Worm (Caenorhabditis elegans): ENCODE results near the gene fip-4.

Gene fip-4

DNA sequence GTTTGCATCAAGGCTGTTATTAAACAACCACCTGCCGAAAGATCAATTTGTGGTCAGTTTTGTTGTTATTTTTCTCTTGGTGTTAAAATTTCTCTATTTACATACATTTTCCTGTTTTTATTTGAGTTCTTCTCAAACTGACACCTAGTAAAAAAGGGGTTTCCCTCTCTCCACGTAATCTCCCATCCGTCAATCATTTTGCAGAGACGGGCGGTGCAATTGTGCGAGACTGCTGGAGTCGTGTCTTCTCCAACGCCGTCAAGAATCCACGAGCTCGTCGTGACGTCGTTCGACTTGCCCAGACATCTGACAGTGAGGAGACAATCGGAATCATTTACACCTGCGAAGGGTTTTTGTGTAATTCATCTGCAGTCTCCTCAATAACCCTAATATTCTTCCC, 15.3 kb upstream of the fip-4 start:
- TF ChIP-seq ztf-23 (GFP tag; IDR thresholded peaks at IDR 0.05), result no peak
- TF ChIP-seq T22C8.4 (GFP tag; IDR thresholded peaks at IDR 0.05), result no peak
- no peak for TF ChIP-seq med-1 (GFP tag; optimal IDR thresholded peaks at IDR 0.05; ENCODE audit: insufficient read depth)
- no peak for TF ChIP-seq ztf-29 (GFP tag; IDR thresholded peaks at IDR 0.05)
- TF ChIP-seq flt-1 (GFP tag; IDR thresholded peaks at IDR 0.05), result no peak
- no peak for TF ChIP-seq klf-2 (GFP tag; conservative IDR thresholded peaks at IDR 0.05)
- no peak for TF ChIP-seq cog-1 (tag; optimal IDR thresholded peaks at IDR 0.05)
- TF ChIP-seq tab-1 (GFP tag; IDR thresholded peaks at IDR 0.05), result no peak
- TF ChIP-seq ref-1 (GFP tag; conservative IDR thresholded peaks at IDR 0.05), result no peak

DNA sequence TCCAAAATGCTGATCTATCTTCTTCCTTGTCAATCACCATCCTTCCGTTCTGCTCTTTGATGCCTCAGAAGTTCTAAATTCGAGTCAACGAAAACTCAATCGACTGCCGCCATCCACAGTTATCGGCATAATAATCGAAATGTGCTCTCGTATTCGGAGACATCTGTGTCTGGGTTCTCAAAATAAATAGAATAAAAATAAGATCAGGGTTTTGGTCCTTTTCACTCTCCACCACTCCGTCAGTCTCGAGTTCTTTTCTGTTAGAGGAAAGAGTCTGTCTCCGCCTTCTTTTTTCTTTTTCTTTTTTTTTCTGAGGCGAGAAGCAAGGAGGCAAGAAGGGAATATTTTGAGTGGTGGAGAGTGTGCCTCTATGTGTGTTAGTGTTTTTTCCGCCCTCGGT, 12.7 kb upstream of the fip-4 start, which contains the start of gene F41E6.17:
Gene F41E6.17, plus strand, starts transcription at position 348 of the 400 bp plus-strand sequence.
- TF ChIP-seq med-1 (GFP tag; optimal IDR thresholded peaks at IDR 0.05; ENCODE audit: insufficient read depth) (no peak), T22C8.4 (GFP tag; IDR thresholded peaks at IDR 0.05) (no peak), ref-1 (GFP tag; conservative IDR thresholded peaks at IDR 0.05) (no peak), cog-1 (tag; optimal IDR thresholded peaks at IDR 0.05) (no peak), klf-2 (GFP tag; conservative IDR thresholded peaks at IDR 0.05) (no peak), ztf-29 (GFP tag; IDR thresholded peaks at IDR 0.05) (no peak), tab-1 (GFP tag; IDR thresholded peaks at IDR 0.05) (no peak), ztf-23 (GFP tag; IDR thresholded peaks at IDR 0.05) (no peak), flt-1 (GFP tag; IDR thresholded peaks at IDR 0.05) (no peak)

DNA sequence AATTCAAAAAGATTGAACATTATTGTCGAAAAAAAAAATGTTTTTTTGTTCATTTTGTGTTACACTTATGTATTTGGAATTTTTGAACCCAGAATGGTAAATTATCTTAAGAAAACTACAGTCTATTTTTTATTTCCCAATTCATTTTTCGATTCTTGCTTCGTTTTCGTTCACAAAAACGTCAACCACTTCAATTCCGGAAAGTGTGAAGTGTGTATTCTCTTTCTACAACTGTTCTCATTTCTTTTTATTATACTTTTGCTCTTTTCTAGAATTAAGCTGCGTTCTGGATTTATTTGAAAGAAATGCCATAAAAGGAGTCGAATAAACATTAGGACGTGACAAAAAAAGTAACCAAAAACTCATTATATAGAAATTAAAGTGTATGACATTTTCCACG, 11.2 kb upstream of the fip-4 start, which contains the start of gene F41E6.1:
Gene F41E6.1, plus strand, starts transcription at position 301 of the 400 bp plus-strand sequence.
- TF ChIP-seq med-1 (GFP tag; optimal IDR thresholded peaks at IDR 0.05; ENCODE audit: insufficient read depth), result no peak
- no peak for TF ChIP-seq ref-1 (GFP tag; conservative IDR thresholded peaks at IDR 0.05)
- no peak for TF ChIP-seq ztf-23 (GFP tag; IDR thresholded peaks at IDR 0.05)
- TF ChIP-seq tab-1 (GFP tag; IDR thresholded peaks at IDR 0.05), result no peak
- no peak for TF ChIP-seq ztf-29 (GFP tag; IDR thresholded peaks at IDR 0.05)
- TF ChIP-seq flt-1 (GFP tag; IDR thresholded peaks at IDR 0.05), result no peak
- no peak for TF ChIP-seq klf-2 (GFP tag; conservative IDR thresholded peaks at IDR 0.05)
- no peak for TF ChIP-seq T22C8.4 (GFP tag; IDR thresholded peaks at IDR 0.05)
- TF ChIP-seq cog-1 (tag; optimal IDR thresholded peaks at IDR 0.05), result no peak

DNA sequence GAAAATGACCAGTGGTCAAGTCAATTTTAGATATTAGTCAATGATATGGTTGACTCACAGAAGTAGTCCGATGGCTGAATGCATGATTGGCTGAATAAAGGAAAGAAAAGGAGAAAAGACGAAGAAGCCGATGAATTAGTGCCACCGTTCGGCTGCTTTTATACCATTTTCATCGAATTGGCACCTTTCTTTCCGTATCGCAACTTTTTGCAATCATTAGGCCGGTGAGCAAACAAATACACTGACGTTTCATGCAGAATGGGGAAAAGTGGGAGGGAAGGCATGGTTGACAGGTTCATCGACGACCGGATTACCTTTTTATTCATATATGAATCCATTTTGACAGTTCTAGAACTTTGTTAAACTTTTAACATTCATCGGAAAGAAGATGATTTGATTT, 10.1 kb upstream of the fip-4 start, which contains the start of gene idpc-2:
Gene idpc-2, minus strand, starts transcription at position 101 of the 400 bp plus-strand sequence.
- no peak for TF ChIP-seq ztf-29 (GFP tag; IDR thresholded peaks at IDR 0.05)
- TF ChIP-seq T22C8.4 (GFP tag; IDR thresholded peaks at IDR 0.05), result no peak
- TF ChIP-seq flt-1 (GFP tag; IDR thresholded peaks at IDR 0.05), result no peak
- no peak for TF ChIP-seq med-1 (GFP tag; optimal IDR thresholded peaks at IDR 0.05; ENCODE audit: insufficient read depth)
- no peak for TF ChIP-seq cog-1 (tag; optimal IDR thresholded peaks at IDR 0.05)
- TF ChIP-seq ref-1 (GFP tag; conservative IDR thresholded peaks at IDR 0.05), result no peak
- TF ChIP-seq klf-2 (GFP tag; conservative IDR thresholded peaks at IDR 0.05), result no peak
- TF ChIP-seq tab-1 (GFP tag; IDR thresholded peaks at IDR 0.05), result no peak
- TF ChIP-seq ztf-23 (GFP tag; IDR thresholded peaks at IDR 0.05), result no peak

DNA sequence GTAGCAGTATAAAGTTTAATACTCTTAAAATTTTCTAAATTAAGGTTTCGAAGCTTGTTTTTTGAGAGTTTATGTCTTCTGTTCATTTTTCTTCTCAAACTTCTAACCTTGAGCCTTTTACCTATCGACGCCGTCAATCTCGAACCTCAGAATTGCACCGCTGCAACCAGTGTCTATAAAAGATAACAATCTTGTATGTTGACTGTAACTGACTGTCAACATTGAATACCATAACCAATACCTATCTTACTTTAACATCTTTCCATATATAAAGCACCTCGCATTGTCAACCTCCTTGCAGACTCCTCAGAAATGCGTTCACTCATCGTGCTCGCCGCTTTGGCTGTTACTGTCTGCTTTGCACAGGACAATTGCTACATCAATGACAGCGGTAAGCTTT, 7.7 kb upstream of the fip-4 start, which contains the start of gene grd-5:
Gene grd-5, plus strand, starts transcription at position 295 of the 400 bp plus-strand sequence.
- TF ChIP-seq klf-2 (GFP tag; conservative IDR thresholded peaks at IDR 0.05), result no peak
- TF ChIP-seq T22C8.4 (GFP tag; IDR thresholded peaks at IDR 0.05), result no peak
- TF ChIP-seq flt-1 (GFP tag; IDR thresholded peaks at IDR 0.05), result no peak
- TF ChIP-seq tab-1 (GFP tag; IDR thresholded peaks at IDR 0.05), result no peak
- no peak for TF ChIP-seq med-1 (GFP tag; optimal IDR thresholded peaks at IDR 0.05; ENCODE audit: insufficient read depth)
- no peak for TF ChIP-seq ztf-29 (GFP tag; IDR thresholded peaks at IDR 0.05)
- no peak for TF ChIP-seq cog-1 (tag; optimal IDR thresholded peaks at IDR 0.05)
- TF ChIP-seq ref-1 (GFP tag; conservative IDR thresholded peaks at IDR 0.05), result no peak
- TF ChIP-seq ztf-23 (GFP tag; IDR thresholded peaks at IDR 0.05), result no peak

DNA sequence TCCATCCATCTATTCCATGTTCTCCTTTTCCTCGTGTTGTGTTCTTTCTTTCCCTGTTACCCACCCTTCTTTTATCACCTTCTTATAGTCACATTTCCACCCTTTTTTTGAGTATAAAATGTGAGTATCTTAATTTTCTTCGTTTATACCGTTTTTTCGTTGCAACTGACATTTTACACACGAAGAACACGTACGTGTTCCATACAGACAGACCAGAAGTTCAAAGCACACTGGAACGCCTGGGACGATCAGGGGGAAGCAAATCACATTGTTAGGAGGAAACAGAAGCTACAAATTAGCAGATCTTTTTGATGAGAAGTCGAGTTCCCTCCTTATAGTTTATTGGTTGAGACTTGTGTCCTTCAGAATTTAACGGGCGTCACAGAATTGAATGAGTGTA, 4.6 kb upstream of the fip-4 start:
- TF ChIP-seq cog-1 (tag; optimal IDR thresholded peaks at IDR 0.05), result no peak
- no peak for TF ChIP-seq ztf-29 (GFP tag; IDR thresholded peaks at IDR 0.05)
- TF ChIP-seq klf-2 (GFP tag; conservative IDR thresholded peaks at IDR 0.05), result no peak
- no peak for TF ChIP-seq ref-1 (GFP tag; conservative IDR thresholded peaks at IDR 0.05)
- TF ChIP-seq T22C8.4 (GFP tag; IDR thresholded peaks at IDR 0.05), result no peak
- no peak for TF ChIP-seq med-1 (GFP tag; optimal IDR thresholded peaks at IDR 0.05; ENCODE audit: insufficient read depth)
- no peak for TF ChIP-seq flt-1 (GFP tag; IDR thresholded peaks at IDR 0.05)
- no peak for TF ChIP-seq tab-1 (GFP tag; IDR thresholded peaks at IDR 0.05)
- TF ChIP-seq ztf-23 (GFP tag; IDR thresholded peaks at IDR 0.05), result no peak

DNA sequence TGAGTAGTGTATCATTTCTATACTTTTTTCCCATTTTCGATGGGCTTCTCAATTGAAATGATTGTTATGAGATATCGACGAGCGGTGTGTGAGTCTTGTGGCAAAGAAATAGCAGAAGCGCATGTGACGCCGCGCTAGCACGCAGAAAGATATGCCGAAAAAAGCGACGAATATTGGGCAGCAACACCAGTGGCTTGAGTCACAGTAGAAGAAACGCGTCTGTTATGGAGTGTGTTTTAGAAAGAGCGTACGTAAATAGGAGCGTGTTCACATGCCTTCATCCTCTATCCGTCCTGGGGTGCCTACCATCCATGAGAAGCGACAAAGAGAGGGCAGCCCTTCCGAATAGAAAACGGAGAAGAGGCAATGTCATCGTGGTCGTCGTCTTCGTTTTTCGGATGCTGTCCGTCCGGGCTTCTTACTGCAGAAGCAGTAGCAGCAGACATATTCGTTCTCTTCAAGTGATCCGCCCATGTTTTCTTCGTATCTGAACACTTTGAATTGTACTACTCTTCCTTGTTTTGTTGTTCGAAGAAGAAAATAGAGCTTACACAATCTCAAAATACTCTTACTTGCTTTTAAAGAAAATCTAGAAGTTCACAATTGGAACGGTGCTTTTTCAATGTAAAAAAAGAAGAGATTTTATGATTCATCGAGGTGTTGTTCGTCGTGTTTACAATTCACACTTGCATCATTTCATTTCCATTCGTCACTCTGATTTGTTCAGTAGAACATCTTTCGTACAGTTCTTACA, 1.1 kb downstream of the fip-4 start:
- TF ChIP-seq ztf-23 (GFP tag; IDR thresholded peaks at IDR 0.05) (0 out of 2 replicates have a peak, but pooled peaks have one; percentile 42), ref-1 (GFP tag; conservative IDR thresholded peaks at IDR 0.05) (no peak)

DNA sequence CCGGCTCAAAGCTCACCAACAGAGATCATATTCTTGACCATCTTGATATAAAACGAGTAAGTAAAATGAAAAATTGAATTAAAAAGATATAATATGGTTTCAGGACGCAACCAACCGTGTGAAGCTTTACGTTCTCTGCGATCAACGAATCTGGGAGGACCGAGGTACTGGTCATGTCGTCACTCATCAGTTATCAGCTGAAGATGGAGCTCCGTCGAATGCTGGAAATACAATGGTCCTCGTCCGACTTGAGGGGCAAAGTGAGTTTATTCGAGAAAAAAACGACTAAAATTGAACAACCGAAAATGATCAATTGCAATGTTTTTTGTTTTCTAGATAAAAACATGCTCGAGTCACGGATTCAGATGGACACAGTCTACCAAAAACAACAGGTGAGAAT, 2.6 kb downstream of the fip-4 start:
- TF ChIP-seq med-1 (GFP tag; optimal IDR thresholded peaks at IDR 0.05; ENCODE audit: insufficient read depth), result no peak

DNA sequence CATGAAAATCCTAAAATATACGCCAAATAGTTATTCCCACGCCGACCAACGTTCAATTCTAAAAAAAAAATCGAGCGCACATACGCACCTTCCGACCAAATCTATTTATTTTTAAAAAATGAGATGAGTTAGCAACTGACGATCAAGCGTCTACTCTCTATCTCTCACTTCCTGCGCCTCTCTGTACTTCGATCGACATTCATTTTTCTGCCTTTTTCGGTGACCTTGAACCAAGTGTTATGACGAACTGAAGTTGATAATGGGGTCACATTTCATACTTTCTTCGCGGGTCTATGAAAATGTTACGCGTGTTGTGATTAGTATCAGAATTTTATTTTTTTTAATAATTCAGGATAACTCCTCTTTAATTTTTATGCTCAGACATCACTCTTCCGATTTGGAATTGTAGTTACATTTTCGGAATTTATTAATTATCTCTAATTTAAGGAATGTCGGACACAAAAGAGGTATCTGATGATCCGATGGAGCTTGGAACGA, 3.7 kb downstream of the fip-4 start, which contains the start of gene smk-1:
Gene smk-1, plus strand, starts transcription at position 448 of the 498 bp plus-strand sequence.
- TF ChIP-seq T22C8.4 (GFP tag; IDR thresholded peaks at IDR 0.05), result no peak

DNA sequence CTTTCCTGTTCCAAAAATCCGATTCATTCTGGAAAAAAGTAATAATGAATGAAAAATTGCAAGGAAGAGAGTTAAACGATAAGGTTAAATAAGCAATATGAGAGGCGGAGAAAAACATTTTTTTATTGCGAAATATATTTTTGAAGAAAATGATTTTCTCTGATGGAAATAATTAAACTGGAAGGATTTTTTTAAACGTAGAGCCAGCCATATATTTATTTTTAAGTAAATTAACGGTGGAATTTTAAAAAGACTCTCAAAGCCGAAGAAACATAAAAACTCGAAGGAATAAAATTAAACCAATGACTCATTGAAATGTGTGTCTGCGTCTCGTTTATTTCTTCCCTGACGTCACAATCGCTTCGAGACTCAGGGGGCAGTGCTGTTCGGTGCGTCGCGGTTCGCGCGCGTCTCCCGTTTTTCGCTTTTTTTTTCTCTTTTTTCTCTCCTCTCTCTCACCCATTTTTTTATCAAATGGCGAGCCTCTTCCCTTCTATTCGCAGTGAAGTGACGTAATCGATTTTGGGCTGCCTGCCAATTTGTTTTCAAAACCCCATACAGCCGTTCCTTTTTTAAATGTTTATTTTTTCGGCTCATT, 4.9 kb downstream of the fip-4 start, which contains the start of gene vps-60:
Gene vps-60, minus strand, starts transcription at position 30 of the 598 bp plus-strand sequence.
- TF ChIP-seq med-1 (GFP tag; optimal IDR thresholded peaks at IDR 0.05; ENCODE audit: insufficient read depth) (no peak), cog-1 (tag; optimal IDR thresholded peaks at IDR 0.05) (peak; percentile 71), T22C8.4 (GFP tag; IDR thresholded peaks at IDR 0.05) (no peak), tab-1 (GFP tag; IDR thresholded peaks at IDR 0.05) (no peak), klf-2 (GFP tag; conservative IDR thresholded peaks at IDR 0.05) (no peak), flt-1 (GFP tag; IDR thresholded peaks at IDR 0.05) (0 out of 2 replicates have a peak, but pooled peaks have one; percentile 26), ztf-23 (GFP tag; IDR thresholded peaks at IDR 0.05) (0 out of 2 replicates have a peak, but pooled peaks have one; percentile 31)
